Worm (Caenorhabditis elegans) whole organism, midembryonic: Measurements from ENCODE around the gene F59B10.6.

Source experiments
- klf-2 ChIP-seq: fragments of 200-800 bp; sonication (Bioruptor generic); conservative IDR thresholded peaks from 2 replicates; pipeline ENCODE4 v1.3.6; 2022; ENCODE audit warnings: missing genetic modification reagents, missing genetic modification characterization, missing compliant biosample characterization
- ztf-29 ChIP-seq: fragments of 200-800 bp; sonication (Bioruptor generic); IDR thresholded peaks from 2 replicates; pipeline ENCODE4 v1.3.6; 2022; ENCODE audit warnings: missing genetic modification reagents, missing genetic modification characterization, missing compliant biosample characterization

ce11 chrII:10553377-10554045 is 29.2 kb upstream of the F59B10.6 start:
- TF ChIP-seq klf-2 = no peak
- no peak for TF ChIP-seq ztf-29 (GFP tag; lab: Robert Waterston, UW)
